Fruit fly (Drosophila melanogaster) whole organism, embryonic: ENCODE measurements around the gene cl.

ENCODE experiments used
- BEAF-32 ChIP-seq: fragments of 200-800 bp; sonication (Bioruptor generic); optimal IDR thresholded peaks from 3 replicates; lab custom pipeline; 2017; ENCODE audit warnings: missing biosample characterization, missing genetic modification characterization, mild to moderate bottlenecking, moderate library complexity, missing genetic modification reagents
- CG11696 ChIP-seq: fragments of 200-800 bp; sonication (Bioruptor generic); IDR thresholded peaks from 2 replicates; pipeline ENCODE4 v1.3.6; 2022; ENCODE audit warnings: missing biosample characterization, missing genetic modification characterization
- CG13287 ChIP-seq: fragments of 200-800 bp; sonication (Bioruptor generic); IDR thresholded peaks from 2 replicates; pipeline ENCODE4 v1.3.6; 2022; ENCODE audit warnings: missing biosample characterization, missing genetic modification characterization; ENCODE audit not compliant: partially characterized antibody
- CG13296 ChIP-seq: fragments of 200-800 bp; sonication (Bioruptor generic); optimal IDR thresholded peaks from 3 replicates; lab custom pipeline; 2018; ENCODE audit warnings: missing biosample characterization, mild to moderate bottlenecking, missing genetic modification characterization
- CG17359 ChIP-seq: fragments of 200-800 bp; sonication (Bioruptor generic); optimal IDR thresholded peaks from 3 replicates; lab custom pipeline; 2018; ENCODE audit warnings: missing biosample characterization, mild to moderate bottlenecking, missing genetic modification characterization, moderate library complexity
- CG18619 ChIP-seq: fragments of 200-800 bp; sonication (Bioruptor generic); optimal IDR thresholded peaks from 3 replicates; lab custom pipeline; 2017; ENCODE audit warnings: missing biosample characterization, mild to moderate bottlenecking, missing genetic modification characterization
- CG2875 ChIP-seq: fragments of 200-800 bp; sonication (Bioruptor generic); optimal IDR thresholded peaks from 2 replicates; lab custom pipeline; 2017; ENCODE audit warnings: missing biosample characterization, mild to moderate bottlenecking, missing genetic modification characterization, missing genetic modification reagents
- CG31441 ChIP-seq: fragments of 200-800 bp; sonication (Bioruptor generic); IDR thresholded peaks from 2 replicates; pipeline ENCODE4 v1.3.6; 2022; ENCODE audit warnings: missing biosample characterization, missing genetic modification characterization
- CG3163 ChIP-seq: fragments of 200-800 bp; sonication (Bioruptor generic); optimal IDR thresholded peaks from 3 replicates; lab custom pipeline; 2016; ENCODE audit warnings: missing biosample characterization, missing genetic modification characterization
- CG3726 ChIP-seq: fragments of 200-800 bp; sonication (Bioruptor generic); IDR thresholded peaks from 3 replicates; pipeline ENCODE4, ENCODE4 v1.3.6; 2022; ENCODE audit warnings: missing biosample characterization, missing genetic modification characterization
- CG43689 ChIP-seq: fragments of 200-800 bp; sonication (Bioruptor generic); IDR thresholded peaks from 2 replicates; pipeline ENCODE4 v1.3.6; 2022; ENCODE audit warnings: missing biosample characterization, missing genetic modification characterization
- CG5953 ChIP-seq: fragments of 200-800 bp; sonication (Bioruptor generic); IDR thresholded peaks from 2 replicates; pipeline ENCODE4 v1.3.6; 2022; ENCODE audit warnings: missing biosample characterization, missing genetic modification characterization
- CG6254 ChIP-seq: fragments of 200-800 bp; sonication (Bioruptor generic); optimal IDR thresholded peaks from 3 replicates; lab custom pipeline; 2017; ENCODE audit warnings: mild to moderate bottlenecking, missing biosample characterization, missing genetic modification reagents, missing genetic modification characterization
- CG7839 ChIP-seq: fragments of 200-800 bp; sonication (Bioruptor generic); optimal IDR thresholded peaks from 3 replicates; lab custom pipeline; 2018; ENCODE audit warnings: missing biosample characterization, mild to moderate bottlenecking, missing genetic modification characterization, moderate library complexity
- CG9797 ChIP-seq: fragments of 200-800 bp; sonication (Bioruptor generic); optimal IDR thresholded peaks from 3 replicates; lab custom pipeline; 2018; ENCODE audit warnings: missing biosample characterization, mild to moderate bottlenecking, missing genetic modification characterization
- CG9817 ChIP-seq: fragments of 200-800 bp; sonication (Bioruptor generic); optimal IDR thresholded peaks from 2 replicates; lab custom pipeline; 2018; ENCODE audit warnings: missing biosample characterization, mild to moderate bottlenecking, missing genetic modification characterization, moderate library complexity
- CG9876 ChIP-seq: fragments of 200-800 bp; sonication (Bioruptor generic); optimal IDR thresholded peaks from 2 replicates; lab custom pipeline; 2016; ENCODE audit warnings: missing biosample characterization, missing genetic modification characterization
- Dip2 ChIP-seq: fragments of 200-800 bp; sonication (Bioruptor generic); IDR thresholded peaks from 2 replicates; pipeline ENCODE4 v1.3.6; 2022; ENCODE audit warnings: missing biosample characterization, missing genetic modification characterization
- Dp ChIP-seq: fragments of 200-800 bp; sonication (Bioruptor generic); optimal IDR thresholded peaks from 2 replicates; lab custom pipeline; 2018; ENCODE audit warnings: missing biosample characterization, mild to moderate bottlenecking, missing genetic modification characterization, moderate library complexity
- Dref ChIP-seq: fragments of 200-800 bp; sonication (Bioruptor generic); IDR thresholded peaks from 2 replicates; pipeline ENCODE4 v1.3.6; 2022; ENCODE audit warnings: missing biosample characterization, missing genetic modification characterization
- E2f2 ChIP-seq: fragments of 200-800 bp; sonication (Bioruptor generic); IDR thresholded peaks from 2 replicates; pipeline ENCODE4 v1.3.6; 2022; ENCODE audit warnings: missing biosample characterization, missing genetic modification characterization
- Hr39 ChIP-seq: fragments of >200 bp; optimal IDR thresholded peaks from 2 replicates; lab custom pipeline; 2017
- Lpt ChIP-seq: fragments of >200 bp; optimal IDR thresholded peaks from 2 replicates; lab custom pipeline; 2018; ENCODE audit warnings: missing biosample characterization, missing genetic modification characterization
- MBD-R2 ChIP-seq: fragments of 200-800 bp; sonication (Bioruptor generic); IDR thresholded peaks from 2 replicates; pipeline ENCODE4 v1.3.6; 2022; ENCODE audit warnings: missing biosample characterization, missing genetic modification characterization
- Oaz ChIP-seq: fragments of 200-800 bp; sonication (Bioruptor generic); IDR thresholded peaks from 2 replicates; pipeline ENCODE4 v1.3.6; 2022; ENCODE audit warnings: missing biosample characterization, missing genetic modification characterization
- Pdp1 ChIP-seq, 2 experiments: fragments of 200-800 bp; sonication (Bioruptor generic); optimal IDR thresholded peaks; 3 replicates each; lab custom pipeline; 2016; ENCODE audit warnings: missing biosample characterization in 2 of 2, missing genetic modification characterization in 2 of 2, mild to moderate bottlenecking in 1 of 2, moderate library complexity in 1 of 2
- Vsx1 ChIP-seq: fragments of 200-800 bp; sonication (Bioruptor generic); optimal IDR thresholded peaks from 2 replicates; lab custom pipeline; 2017; ENCODE audit warnings: missing biosample characterization, mild to moderate bottlenecking, missing genetic modification characterization, missing genetic modification reagents
- aop ChIP-seq: fragments of 200-800 bp; sonication (Bioruptor generic); IDR thresholded peaks from 2 replicates; pipeline ENCODE4 v1.3.6; 2022; ENCODE audit warnings: missing biosample characterization, missing genetic modification characterization
- bcd ChIP-seq: fragments of 200-800 bp; sonication (Bioruptor generic); optimal IDR thresholded peaks from 2 replicates; lab custom pipeline; 2017; ENCODE audit warnings: missing biosample characterization, mild to moderate bottlenecking, missing genetic modification characterization
- dm ChIP-seq: fragments of 200-800 bp; sonication (Bioruptor generic); optimal IDR thresholded peaks from 3 replicates; lab custom pipeline; 2016; ENCODE audit warnings: missing biosample characterization, missing genetic modification characterization
- emc ChIP-seq: fragments of 200-800 bp; sonication (Bioruptor generic); optimal IDR thresholded peaks from 2 replicates; lab custom pipeline; 2016; ENCODE audit warnings: missing biosample characterization, missing genetic modification characterization
- exex ChIP-seq: fragments of 200-800 bp; sonication (Bioruptor generic); optimal IDR thresholded peaks from 4 replicates; lab custom pipeline; 2018; ENCODE audit warnings: missing biosample characterization, mild to moderate bottlenecking, missing genetic modification characterization, moderate library complexity
- ftz-f1 ChIP-seq: fragments of 200-800 bp; sonication (Bioruptor generic); optimal IDR thresholded peaks from 2 replicates; lab custom pipeline; 2016; ENCODE audit warnings: missing biosample characterization, missing genetic modification characterization
- gsb ChIP-seq: fragments of 200-800 bp; sonication (Bioruptor generic); IDR thresholded peaks from 2 replicates; pipeline ENCODE4 v1.3.6; 2022; ENCODE audit warnings: missing biosample characterization, missing genetic modification characterization
- maf-S ChIP-seq: fragments of 200-800 bp; sonication (Bioruptor generic); optimal IDR thresholded peaks from 2 replicates; lab custom pipeline; 2016; ENCODE audit warnings: missing biosample characterization, missing genetic modification characterization
- nau ChIP-seq: fragments of 200-800 bp; sonication (Bioruptor generic); optimal IDR thresholded peaks from 3 replicates; lab custom pipeline; 2017; ENCODE audit warnings: missing biosample characterization, mild to moderate bottlenecking, missing genetic modification characterization, missing genetic modification reagents
- org-1 ChIP-seq: fragments of 200-800 bp; sonication (Bioruptor generic); optimal IDR thresholded peaks from 2 replicates; lab custom pipeline; 2017; ENCODE audit warnings: missing biosample characterization, missing genetic modification characterization
- pan ChIP-seq, 4 experiments: fragments of >200 bp in 3 of 4; fragments of 200-800 bp in 1 of 4; sonication (Bioruptor generic) in 1 of 4; optimal IDR thresholded peaks in 3 of 4; IDR thresholded peaks in 1 of 4; 2 replicates each; pipeline versions ENCODE4 v1.3.6 to Lab custom; 2017 to 2022; ENCODE audit warnings: missing biosample characterization in 2 of 4, missing genetic modification characterization in 2 of 4, mixed read lengths in 1 of 4
- ro ChIP-seq: fragments of 200-800 bp; sonication (Bioruptor generic); IDR thresholded peaks from 2 replicates; pipeline ENCODE4 v1.3.6; 2022; ENCODE audit warnings: missing biosample characterization, missing genetic modification characterization
- sens ChIP-seq: fragments of 200-800 bp; sonication (Bioruptor generic); peaks from one replicate; lab custom pipeline; 2016; ENCODE audit warnings: missing biosample characterization, missing genetic modification characterization
- sens-2 ChIP-seq: fragments of 200-800 bp; sonication (Bioruptor generic); IDR thresholded peaks from 2 replicates; pipeline ENCODE4 v1.3.6; 2022; ENCODE audit warnings: missing biosample characterization, missing genetic modification characterization
- vfl ChIP-seq: fragments of 200-800 bp; sonication (Bioruptor generic); optimal IDR thresholded peaks from 2 replicates; lab custom pipeline; 2016; ENCODE audit warnings: missing biosample characterization, missing genetic modification characterization

Gene cl

dm6 chr2L:5517393-5517792 lies 2.5 kb upstream of the cl start, which contains the start of gene CG14020:
CG14020 (plus strand) TSS chr2L:5517737.
- no peak for TF ChIP-seq CG9817 (tag; lab: Kevin White, UChicago)
- peak; percentile 45 for TF ChIP-seq Dp (GFP tag; lab: Kevin White, UChicago)
- TF ChIP-seq dm (GFP tag; lab: Kevin White, UChicago), result no peak
- peak; percentile 53 for TF ChIP-seq Dref
- TF ChIP-seq BEAF-32 (GFP tag; lab: Kevin White, UChicago), result peak; percentile 6
- no peak for TF ChIP-seq ftz-f1 (GFP tag; lab: Kevin White, UChicago)
- TF ChIP-seq E2f2 (GFP tag; lab: Robert Waterston, UW), result peak; percentile 59
- no peak for TF ChIP-seq Lpt (GFP tag; lab: Kevin White, UChicago)
- TF ChIP-seq CG31441 (GFP tag; lab: Robert Waterston, UW), result no peak
- no peak for TF ChIP-seq CG3726
- TF ChIP-seq CG2875 (GFP tag; lab: Kevin White, UChicago), result no peak
- TF ChIP-seq sens (GFP tag; lab: Kevin White, UChicago), result peak; percentile 50
- TF ChIP-seq CG18619, result no peak
- TF ChIP-seq CG6254 (GFP tag; lab: Kevin White, UChicago), result no peak
- no peak for TF ChIP-seq Dip2
- TF ChIP-seq CG13287 (GFP tag; lab: Robert Waterston, UW), result peak; percentile 25; the same call in 1 of the 2 replicates

- TF ChIP-seq CG17359 (tag; lab: Kevin White, UChicago), result no peak
- no peak for TF ChIP-seq bcd
- TF ChIP-seq pan (optimal IDR thresholded peaks at IDR 0.05; lab: Kevin White, UChicago), result no peak
- peak in 1 of 2 experiments; percentile 7 for TF ChIP-seq pan (GFP tag; optimal IDR thresholded peaks at IDR 0.05 in 1 of 2, IDR thresholded peaks at IDR 0.05 in 1 of 2)
- peak; percentile 11 for TF ChIP-seq CG7839 (tag; lab: Kevin White, UChicago)
- TF ChIP-seq CG13296 (GFP tag; lab: Kevin White, UChicago), result no peak
- no peak for TF ChIP-seq Hr39 (lab: Kevin White, UChicago)
- TF ChIP-seq CG11696 (GFP tag; lab: Robert Waterston, UW), result peak; percentile 71
- no peak for TF ChIP-seq CG6254 (GFP tag; lab: Kevin White, UChicago)
- no peak for TF ChIP-seq CG5953 (GFP tag; lab: Robert Waterston, UW)
- no peak for TF ChIP-seq CG9876
- no peak for TF ChIP-seq nau (GFP tag; lab: Kevin White, UChicago)
- TF ChIP-seq vfl (GFP tag; lab: Kevin White, UChicago), result no peak
- no peak for TF ChIP-seq CG9797 (GFP tag; lab: Kevin White, UChicago)
- TF ChIP-seq ro (GFP tag; lab: Robert Waterston, UW), result no peak
- no peak for TF ChIP-seq CG3163 (GFP tag; lab: Kevin White, UChicago)
- no peak for TF ChIP-seq emc
- no peak for TF ChIP-seq gsb (GFP tag; lab: Robert Waterston, UW)
- TF ChIP-seq Vsx1 (GFP tag; lab: Kevin White, UChicago), result no peak
- TF ChIP-seq MBD-R2 (GFP tag; lab: Robert Waterston, UW), result no peak
- peak; percentile 33 for TF ChIP-seq exex (tag; lab: Kevin White, UChicago)
- no peak for TF ChIP-seq sens-2 (GFP tag; lab: Robert Waterston, UW)
- no peak for TF ChIP-seq org-1 (GFP tag; lab: Kevin White, UChicago)
- TF ChIP-seq maf-S (GFP tag; lab: Kevin White, UChicago), result no peak
- no peak for TF ChIP-seq CG43689 (GFP tag; lab: Robert Waterston, UW)
- no peak for TF ChIP-seq aop (GFP tag; lab: Robert Waterston, UW)
- TF ChIP-seq Pdp1 (GFP tag; optimal IDR thresholded peaks at IDR 0.05; lab: Kevin White, UChicago), result peak in 1 of 2 experiments; percentile 20
- no peak for TF ChIP-seq Oaz
Observed at dm6 chr2L:5520757-5521156, 822 bp downstream of the cl start.
